Worm (Caenorhabditis elegans) whole organism, early embryonic: ENCODE measurements around the gene bigr-1.

Source experiments
- B0310.2 ChIP-seq: sonication (generic microtip); optimal IDR thresholded peaks from 2 replicates; lab custom pipeline; 2016; ENCODE audit warnings: mild to moderate bottlenecking, missing genetic modification characterization, missing compliant biosample characterization
- F13C5.2 ChIP-seq: sonication (generic microtip); optimal IDR thresholded peaks from 2 replicates; lab custom pipeline; 2017; ENCODE audit warnings: mild to moderate bottlenecking, missing genetic modification characterization, inconsistent platforms, missing compliant biosample characterization
- aly-1 ChIP-seq: sonication (generic microtip); optimal IDR thresholded peaks from 2 replicates; lab custom pipeline; 2016; ENCODE audit warnings: missing genetic modification characterization, missing compliant biosample characterization
- ama-1 ChIP-seq: fragments of 150-350 bp; optimal IDR thresholded peaks from 2 replicates; lab custom pipeline; 2014
- ceh-13 ChIP-seq: fragments of 200-800 bp; sonication (Bioruptor generic); optimal IDR thresholded peaks from 2 replicates; lab custom pipeline; 2018; ENCODE audit warnings: mild to moderate bottlenecking, missing genetic modification characterization, missing compliant biosample characterization
- ets-7 ChIP-seq: sonication (generic microtip); optimal IDR thresholded peaks from 2 replicates; lab custom pipeline; 2016; ENCODE audit warnings: missing genotype, missing genetic modification characterization, missing compliant biosample characterization
- flt-1 ChIP-seq: fragments of 200-800 bp; sonication (Bioruptor generic); IDR thresholded peaks from 2 replicates; pipeline ENCODE4 v1.3.6; 2022; ENCODE audit warnings: missing genetic modification characterization, missing compliant biosample characterization
- hmg-4 ChIP-seq: fragments of 200-800 bp; sonication (Bioruptor generic); optimal IDR thresholded peaks from 2 replicates; lab custom pipeline; 2018; ENCODE audit warnings: mild to moderate bottlenecking, missing genetic modification characterization, missing compliant biosample characterization
- pes-1 ChIP-seq: fragments of 200-800 bp; sonication (Bioruptor generic); IDR thresholded peaks from 2 replicates; pipeline ENCODE4 v1.3.6; 2022; ENCODE audit warnings: missing genetic modification reagents, missing genetic modification characterization, missing compliant biosample characterization
- tbx-11 ChIP-seq: fragments of 200-800 bp; sonication (Bioruptor generic); IDR thresholded peaks from 2 replicates; pipeline ENCODE4 v1.3.6; 2022; ENCODE audit warnings: missing genetic modification characterization, missing compliant biosample characterization
- tbx-37 ChIP-seq: fragments of 200-800 bp; sonication (Bioruptor generic); conservative IDR thresholded peaks from 2 replicates; pipeline ENCODE4 v1.3.6; 2022; ENCODE audit warnings: missing genetic modification reagents, missing genetic modification characterization, missing compliant biosample characterization
- tra-4 ChIP-seq: sonication (generic microtip); optimal IDR thresholded peaks from 2 replicates; lab custom pipeline; 2017; ENCODE audit warnings: missing genetic modification characterization, missing compliant biosample characterization

DNA sequence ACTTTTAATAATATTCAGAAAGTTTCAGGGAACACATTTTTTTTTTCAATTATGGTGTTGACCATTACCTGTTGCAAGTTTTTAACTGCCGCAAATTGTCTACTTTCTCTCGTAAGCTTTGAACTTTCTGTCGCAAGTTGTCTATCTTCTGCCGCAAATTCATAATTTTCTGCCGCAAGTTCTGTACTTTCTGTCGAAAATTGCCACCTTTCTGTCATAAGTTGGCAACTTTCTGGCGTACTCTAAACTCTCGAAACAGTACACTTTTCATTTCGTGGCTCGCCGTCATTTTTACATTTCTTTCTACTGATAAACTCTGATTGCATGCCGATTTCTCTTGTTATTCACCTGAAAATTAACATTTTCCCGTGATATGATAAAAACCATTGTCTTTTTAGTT, 26.1 kb upstream of the bigr-1 start:
- TF ChIP-seq ama-1 (no peak), hmg-4 (GFP tag; lab: Kevin White, UChicago) (no peak), pes-1 (GFP tag; lab: Robert Waterston, UW) (no peak), aly-1 (tag; lab: Kevin White, UChicago) (no peak), flt-1 (GFP tag; lab: Robert Waterston, UW) (no peak), F13C5.2 (tag; lab: Kevin White, UChicago) (no peak), ceh-13 (GFP tag; lab: Kevin White, UChicago) (no peak), tbx-37 (GFP tag; lab: Robert Waterston, UW) (no peak), B0310.2 (no peak), ets-7 (tag; lab: Kevin White, UChicago) (no peak), tbx-11 (GFP tag; lab: Robert Waterston, UW) (no peak), tra-4 (tag; lab: Kevin White, UChicago) (no peak)
